Fruit fly (Drosophila melanogaster) whole organism, wandering third instar larva: ENCODE measurements around the gene CG5149.

ENCODE experiments used
- CG32264 ChIP-seq: fragments of 200-800 bp; sonication (Bioruptor generic); optimal IDR thresholded peaks from 2 replicates; lab custom pipeline; 2016; ENCODE audit warnings: missing biosample characterization, missing genetic modification characterization
- Dfd ChIP-seq: fragments of >200 bp; optimal IDR thresholded peaks from 2 replicates; lab custom pipeline; 2017; ENCODE audit warnings: missing biosample characterization, missing genetic modification characterization
- Hnf4 ChIP-seq: fragments of 200-800 bp; sonication (Bioruptor generic); optimal IDR thresholded peaks from 2 replicates; lab custom pipeline; 2016; ENCODE audit warnings: missing biosample characterization, mild to moderate bottlenecking, missing genetic modification characterization
- Mio ChIP-seq: sonication (Bioruptor generic); optimal IDR thresholded peaks from 2 replicates; lab custom pipeline; 2016; ENCODE audit warnings: missing biosample characterization, missing genetic modification characterization
- br ChIP-seq: fragments of 200-800 bp; sonication (Bioruptor generic); optimal IDR thresholded peaks from 2 replicates; lab custom pipeline; 2016; ENCODE audit warnings: missing biosample characterization, missing genetic modification characterization
- dsf ChIP-seq: sonication (Bioruptor generic); optimal IDR thresholded peaks from 2 replicates; lab custom pipeline; 2016; ENCODE audit warnings: missing biosample characterization, missing genetic modification characterization, borderline replicate concordance
- jim ChIP-seq: fragments of 175-275, 200-325 bp; sonication (Bioruptor generic); optimal IDR thresholded peaks from 2 replicates; lab custom pipeline; 2016; ENCODE audit warnings: missing biosample characterization, mild to moderate bottlenecking, missing genetic modification characterization
- lola ChIP-seq: fragments of >200 bp; optimal IDR thresholded peaks from 2 replicates; lab custom pipeline; 2017; ENCODE audit warnings: missing biosample characterization, missing genetic modification characterization
- pan ChIP-seq: fragments of >200 bp; optimal IDR thresholded peaks from 2 replicates; lab custom pipeline; 2017

DNA sequence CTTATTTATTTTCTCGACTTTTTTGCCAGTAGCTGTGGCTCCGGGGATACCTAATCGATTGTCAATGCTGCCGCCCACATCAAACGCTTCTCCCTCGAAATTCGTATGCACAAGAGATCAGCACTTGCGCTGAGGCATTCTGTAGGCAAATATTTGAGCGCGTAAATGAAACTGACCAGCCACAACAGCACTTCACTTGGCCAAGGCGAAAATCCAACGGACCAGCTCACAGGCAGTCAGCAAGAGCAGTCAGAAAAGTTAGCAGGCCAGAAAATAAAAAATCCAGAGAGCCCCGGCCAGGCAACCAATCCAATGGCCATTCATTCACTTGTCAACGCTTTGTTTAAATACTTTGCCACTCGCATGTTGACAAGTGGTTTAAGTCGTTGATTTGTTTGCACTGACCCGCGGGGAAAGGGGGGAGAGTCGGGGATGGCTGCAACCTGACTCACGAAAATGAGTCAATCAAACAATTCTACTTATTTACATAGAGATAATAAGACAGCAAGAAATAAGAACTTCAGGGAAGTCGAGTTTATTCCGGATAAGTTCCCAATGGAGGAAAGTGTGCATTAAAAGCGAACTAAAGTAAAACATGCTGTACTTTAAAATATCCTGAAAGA, 48.5 kb downstream of the CG5149 start:
- TF ChIP-seq pan (lab: Kevin White, UChicago) (no peak), Dfd (GFP tag; lab: Kevin White, UChicago) (no peak), CG32264 (GFP tag; lab: Kevin White, UChicago) (no peak), lola (GFP tag; lab: Kevin White, UChicago) (no peak), dsf (GFP tag; lab: Kevin White, UChicago) (no peak), br (GFP tag; lab: Kevin White, UChicago) (no peak), Hnf4 (GFP tag; lab: Kevin White, UChicago) (no peak), Mio (GFP tag; lab: Kevin White, UChicago) (no peak), jim (no peak)
